Worm (Caenorhabditis elegans) whole organism, mixed stage, embryonic: ENCODE results near the gene str-265.
"Not testable (repeated sequence)": the region's sequence is repeated elsewhere in the genome, so short reads cannot be mapped to it uniquely, and the experiment has no call there.

Experiments used
- ceh-39 ChIP-seq: fragments of 150-350 bp; optimal IDR thresholded peaks from 2 replicates; lab custom pipeline; 2014; ENCODE audit warnings: missing biosample characterization, missing genetic modification characterization
- hlh-1 ChIP-seq: fragments of 150-350 bp; optimal IDR thresholded peaks from 2 replicates; lab custom pipeline; 2014; ENCODE audit warnings: missing biosample characterization, missing genetic modification reagents, missing genetic modification characterization
- lin-13 ChIP-seq: fragments of 150-350 bp; optimal IDR thresholded peaks from 2 replicates; lab custom pipeline; 2014; ENCODE audit warnings: missing biosample characterization, missing genetic modification characterization
- mep-1 ChIP-seq: fragments of 150-350 bp; optimal IDR thresholded peaks from 2 replicates; lab custom pipeline; 2017; ENCODE audit warnings: missing biosample characterization, missing genetic modification reagents, missing genetic modification characterization, inconsistent platforms
- nhr-12 ChIP-seq: fragments of 150-350 bp; optimal IDR thresholded peaks from 2 replicates; lab custom pipeline; 2014; ENCODE audit warnings: missing biosample characterization, missing genetic modification characterization
- nhr-76 ChIP-seq: sonication (generic microtip); optimal IDR thresholded peaks from 2 replicates; lab custom pipeline; 2017; ENCODE audit warnings: missing biosample characterization, missing genetic modification characterization
- pha-4 ChIP-seq: fragments of 150-350 bp; optimal IDR thresholded peaks from 2 replicates; lab custom pipeline; 2018; ENCODE audit warnings: missing biosample characterization, missing genetic modification reagents, missing genetic modification characterization
- sem-2 ChIP-seq: fragments of 200-800 bp; sonication (Bioruptor generic); optimal IDR thresholded peaks from 2 replicates; lab custom pipeline; 2018; ENCODE audit warnings: mild to moderate bottlenecking, missing genetic modification characterization, missing compliant biosample characterization
- snpc-4 ChIP-seq: fragments of 150-350 bp; optimal IDR thresholded peaks from 2 replicates; lab custom pipeline; 2014; ENCODE audit warnings: missing biosample characterization, missing genetic modification characterization
- unc-39 ChIP-seq: fragments of 150-350 bp; optimal IDR thresholded peaks from 2 replicates; lab custom pipeline; 2014; ENCODE audit warnings: missing biosample characterization, missing genetic modification characterization
- unc-62 ChIP-seq: fragments of 150-350 bp; optimal IDR thresholded peaks from 2 replicates; lab custom pipeline; 2014; ENCODE audit warnings: missing biosample characterization, missing genetic modification reagents, missing genetic modification characterization
- zip-8 ChIP-seq: fragments of 150-350 bp; optimal IDR thresholded peaks from 2 replicates; lab custom pipeline; 2014; ENCODE audit warnings: missing biosample characterization, missing genetic modification characterization
- ztf-11 ChIP-seq: fragments of 150-350 bp; optimal IDR thresholded peaks from 2 replicates; lab custom pipeline; 2014; ENCODE audit warnings: missing biosample characterization, missing genetic modification characterization

DNA sequence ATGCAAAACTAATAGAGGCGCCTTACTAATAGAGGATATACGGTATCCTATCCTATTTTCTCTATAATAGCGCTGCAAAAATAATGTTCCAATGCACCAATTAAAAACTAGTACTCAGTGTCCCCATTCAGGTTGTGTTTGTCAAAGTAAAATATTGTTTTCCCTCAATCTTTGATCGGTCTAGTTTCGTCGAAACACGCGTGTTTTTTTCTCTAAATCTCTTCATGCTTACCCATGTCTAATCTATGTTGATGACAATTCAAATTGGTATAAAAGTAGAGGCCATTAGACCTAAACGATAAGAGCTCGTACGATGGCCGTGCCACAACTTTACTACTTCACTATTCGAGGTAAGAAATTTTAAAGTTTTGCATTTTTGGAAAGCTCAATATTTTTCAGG lies 46.0 kb upstream of the str-265 start, which contains the start of gene F56A4.3:
- TF ChIP-seq unc-62 (GFP tag; lab: Kevin White, UChicago); hlh-1 (tag; lab: Kevin White, UChicago); lin-13 (tag; lab: Kevin White, UChicago); ztf-11 (tag; lab: Kevin White, UChicago); pha-4 (tag; lab: Kevin White, UChicago); sem-2 (GFP tag; lab: Kevin White, UChicago); zip-8 (tag; lab: Kevin White, UChicago); snpc-4; nhr-12 (tag; lab: Kevin White, UChicago); unc-39 (tag; lab: Kevin White, UChicago); mep-1 (tag; lab: Kevin White, UChicago); ceh-39 (tag; lab: Kevin White, UChicago); nhr-76 (tag; lab: Kevin White, UChicago): not testable (repeated sequence)
